Worm (Caenorhabditis elegans): ENCODE data around the gene H02F09.3.

ce11 chrX:1525511-1526172 lies 42.8 kb upstream of the H02F09.3 start:
- TF ChIP-seq W03F9.2 (tag; optimal IDR thresholded peaks at IDR 0.05) (no peak), him-1 (tag; optimal IDR thresholded peaks at IDR 0.05) (no peak)
